Worm (Caenorhabditis elegans) whole organism, late embryonic: ENCODE data around the gene D1054.1.

Experiments
- C08G9.2 ChIP-seq: sonication (generic microtip); optimal IDR thresholded peaks from 2 replicates; lab custom pipeline; 2016; ENCODE audit warnings: mild to moderate bottlenecking, missing genetic modification characterization, moderate library complexity, missing compliant biosample characterization
- ceh-19 ChIP-seq: fragments of 200-800 bp; sonication (Bioruptor generic); optimal IDR thresholded peaks from 2 replicates; lab custom pipeline; 2018; ENCODE audit warnings: mild to moderate bottlenecking, missing genetic modification characterization, missing compliant biosample characterization
- ceh-24 ChIP-seq: sonication (generic microtip); optimal IDR thresholded peaks from 2 replicates; lab custom pipeline; 2016; ENCODE audit warnings: mild to moderate bottlenecking, missing genetic modification characterization, missing compliant biosample characterization
- ceh-48 ChIP-seq: sonication (generic microtip); optimal IDR thresholded peaks from 2 replicates; lab custom pipeline; 2016; ENCODE audit warnings: missing genetic modification characterization, inconsistent platforms, missing compliant biosample characterization
- ceh-6 ChIP-seq: fragments of 200-800 bp; sonication (Bioruptor generic); optimal IDR thresholded peaks from 2 replicates; lab custom pipeline; 2018; ENCODE audit warnings: mild to moderate bottlenecking, missing genetic modification characterization, missing compliant biosample characterization
- elt-2 ChIP-seq: sonication (generic microtip); optimal IDR thresholded peaks from 2 replicates; lab custom pipeline; 2016; ENCODE audit warnings: missing genetic modification reagents, missing genetic modification characterization, missing compliant biosample characterization
- lim-6 ChIP-seq: sonication (generic microtip); optimal IDR thresholded peaks from 2 replicates; lab custom pipeline; 2016; ENCODE audit warnings: missing genetic modification characterization, missing compliant biosample characterization
- lin-11 ChIP-seq: fragments of 200-800 bp; sonication (Bioruptor generic); optimal IDR thresholded peaks from 2 replicates; lab custom pipeline; 2018; ENCODE audit warnings: mild to moderate bottlenecking, missing genetic modification characterization, missing compliant biosample characterization
- nhr-11 ChIP-seq: fragments of 150-350 bp; optimal IDR thresholded peaks from 2 replicates; lab custom pipeline; 2014; ENCODE audit warnings: missing biosample characterization, missing genetic modification characterization
- pqm-1 ChIP-seq: sonication (generic microtip); optimal IDR thresholded peaks from 2 replicates; lab custom pipeline; 2016; ENCODE audit warnings: missing genetic modification characterization, missing compliant biosample characterization
- sox-2 ChIP-seq: fragments of 200-800 bp; sonication (Bioruptor generic); IDR thresholded peaks from 2 replicates; pipeline ENCODE4 v1.3.6; 2022; ENCODE audit warnings: missing genetic modification reagents, missing genetic modification characterization, missing compliant biosample characterization
- tbx-2 ChIP-seq: sonication (generic microtip); optimal IDR thresholded peaks from 2 replicates; lab custom pipeline; 2016; ENCODE audit warnings: missing genetic modification characterization, missing compliant biosample characterization

ce11 chrV:10818498-10818897 lies 48.5 kb upstream of the D1054.1 start:
- TF ChIP-seq ceh-6 (GFP tag; lab: Kevin White, UChicago) = no peak
- TF ChIP-seq elt-2 = no peak
- no peak for TF ChIP-seq C08G9.2 (tag; lab: Kevin White, UChicago)
- TF ChIP-seq lin-11 = no peak
- TF ChIP-seq tbx-2 (tag; lab: Kevin White, UChicago) = no peak
- no peak for TF ChIP-seq ceh-48 (tag; lab: Kevin White, UChicago)
- no peak for TF ChIP-seq ceh-24 (tag; lab: Kevin White, UChicago)
- TF ChIP-seq sox-2 (GFP tag; lab: Robert Waterston, UW) = no peak
- TF ChIP-seq ceh-19 (GFP tag; lab: Kevin White, UChicago) = no peak
- TF ChIP-seq lim-6 = no peak
- no peak for TF ChIP-seq nhr-11 (tag; lab: Kevin White, UChicago)
- no peak for TF ChIP-seq pqm-1 (tag; lab: Kevin White, UChicago)
